Worm (Caenorhabditis elegans) whole organism, L4 larva: ENCODE data around the gene spig-1.

Experiments
- D1046.2 ChIP-seq: fragments of 200-800 bp; sonication (Bioruptor generic); IDR thresholded peaks from 2 replicates; pipeline ENCODE4 v1.3.6; 2022; ENCODE audit warnings: missing genetic modification characterization, missing compliant biosample characterization
- F37D6.2 ChIP-seq: sonication (generic microtip); optimal IDR thresholded peaks from 2 replicates; lab custom pipeline; 2016; ENCODE audit warnings: mild to moderate bottlenecking, missing genetic modification characterization, missing compliant biosample characterization
- F44E2.7 ChIP-seq: fragments of 200-800 bp; sonication (Bioruptor generic); IDR thresholded peaks from 2 replicates; pipeline ENCODE4 v2.1.2; 2022; ENCODE audit warnings: missing genetic modification characterization, missing compliant biosample characterization
- T26A8.4 ChIP-seq: fragments of 200-800 bp; sonication (Bioruptor generic); IDR thresholded peaks from 2 replicates; pipeline ENCODE4 v1.3.6; 2022; ENCODE audit warnings: missing genetic modification characterization, missing compliant biosample characterization
- Y105C5A.15 ChIP-seq: fragments of 200-800 bp; sonication (Bioruptor generic); IDR thresholded peaks from 2 replicates; pipeline ENCODE4 v1.3.6; 2022; ENCODE audit warnings: missing genetic modification characterization, missing compliant biosample characterization
- Y48G9A.11 ChIP-seq: fragments of 200-800 bp; sonication (Bioruptor generic); IDR thresholded peaks from 2 replicates; pipeline ENCODE4 v1.3.6; 2022; ENCODE audit warnings: missing genetic modification reagents, missing genetic modification characterization, missing compliant biosample characterization
- ZK337.2 ChIP-seq: fragments of 200-800 bp; sonication (Bioruptor generic); IDR thresholded peaks from 2 replicates; pipeline ENCODE4 v1.3.6; 2022; ENCODE audit warnings: missing genetic modification reagents, missing genetic modification characterization, missing compliant biosample characterization
- ZK546.5 ChIP-seq, 2 experiments: sonication (generic microtip); optimal IDR thresholded peaks; 2 replicates each; lab custom pipeline; 2017; ENCODE audit warnings: missing biosample characterization in 2 of 2, missing genetic modification characterization in 2 of 2
- aha-1 ChIP-seq: fragments of 150-350 bp; peaks from one replicate; lab custom pipeline; 2014; ENCODE audit warnings: missing biosample characterization, missing genetic modification characterization
- attf-4 ChIP-seq: sonication (generic microtip); optimal IDR thresholded peaks from 3 replicates; lab custom pipeline; 2017; ENCODE audit warnings: missing biosample characterization, missing genetic modification characterization
- ceh-28 ChIP-seq: fragments of 150-350 bp; optimal IDR thresholded peaks from 2 replicates; lab custom pipeline; 2014; ENCODE audit warnings: missing biosample characterization, missing genetic modification reagents, missing genetic modification characterization
- ceh-44 ChIP-seq: fragments of 200-800 bp; sonication (Bioruptor generic); IDR thresholded peaks from 2 replicates; pipeline ENCODE4 v1.3.6; 2022; ENCODE audit warnings: missing genetic modification reagents, missing genetic modification characterization, missing compliant biosample characterization
- ces-1 ChIP-seq: fragments of 150-350 bp; sonication (generic microtip); optimal IDR thresholded peaks from 4 replicates; lab custom pipeline; 2014; ENCODE audit warnings: missing biosample characterization, missing genetic modification reagents, missing genetic modification characterization
- cey-2 ChIP-seq: sonication (generic microtip); optimal IDR thresholded peaks from 3 replicates; lab custom pipeline; 2017; ENCODE audit warnings: missing genetic modification characterization, mild to moderate bottlenecking, missing compliant biosample characterization, antibody characterized with exemption, borderline replicate concordance; ENCODE audit not compliant: insufficient read depth
- ctbp-1 ChIP-seq: fragments of 200-800 bp; sonication (Bioruptor generic); IDR thresholded peaks from 2 replicates; pipeline ENCODE4 v1.3.6; 2022; ENCODE audit warnings: missing genetic modification reagents, missing genetic modification characterization, missing compliant biosample characterization
- dmd-8 ChIP-seq: fragments of 200-800 bp; sonication (Bioruptor generic); IDR thresholded peaks from 2 replicates; pipeline ENCODE4 v1.3.6; 2022; ENCODE audit warnings: missing genetic modification characterization, missing compliant biosample characterization
- dmd-9 ChIP-seq: fragments of 200-800 bp; sonication (Bioruptor generic); IDR thresholded peaks from 2 replicates; pipeline ENCODE4 v1.3.6; 2022; ENCODE audit warnings: missing genetic modification reagents, missing genetic modification characterization, missing compliant biosample characterization
- fkh-10 ChIP-seq: fragments of 150-350 bp; optimal IDR thresholded peaks from 2 replicates; lab custom pipeline; 2014; ENCODE audit warnings: missing biosample characterization, missing genetic modification reagents, missing genetic modification characterization
- fos-1 ChIP-seq: fragments of 150-350 bp; optimal IDR thresholded peaks from 2 replicates; lab custom pipeline; 2014; ENCODE audit warnings: missing biosample characterization, missing genetic modification characterization
- gei-8 ChIP-seq: fragments of 200-800 bp; sonication (Bioruptor generic); optimal IDR thresholded peaks from 2 replicates; lab custom pipeline; 2018; ENCODE audit warnings: mild to moderate bottlenecking, missing genetic modification characterization, missing compliant biosample characterization
- hmg-1.1 ChIP-seq: fragments of 200-800 bp; sonication (Bioruptor generic); IDR thresholded peaks from 2 replicates; pipeline ENCODE4 v1.3.6; 2022; ENCODE audit warnings: missing genetic modification reagents, missing genetic modification characterization, missing compliant biosample characterization
- lim-7 ChIP-seq: fragments of 200-800 bp; sonication (Bioruptor generic); IDR thresholded peaks from 2 replicates; pipeline ENCODE4 v1.3.6; 2022; ENCODE audit warnings: missing genetic modification characterization, missing compliant biosample characterization
- lin-15B ChIP-seq: fragments of 150-350 bp; sonication (generic microtip); optimal IDR thresholded peaks from 3 replicates; lab custom pipeline; 2014; ENCODE audit warnings: missing biosample characterization, missing genetic modification characterization
- lin-38 ChIP-seq: fragments of 200-800 bp; sonication (Bioruptor generic); IDR thresholded peaks from 2 replicates; pipeline ENCODE4 v1.3.6; 2022; ENCODE audit warnings: missing genetic modification reagents, missing genetic modification characterization, missing compliant biosample characterization
- madf-5 ChIP-seq, 2 experiments: fragments of 200-800 bp; sonication (Bioruptor generic); IDR thresholded peaks; 2 replicates each; pipeline ENCODE4 v1.3.6; 2022; ENCODE audit warnings: missing compliant biosample characterization in 2 of 2, missing genetic modification characterization in 2 of 2
- mep-1 ChIP-seq: fragments of 150-350 bp; sonication (generic microtip); optimal IDR thresholded peaks from 3 replicates; lab custom pipeline; 2014; ENCODE audit warnings: missing biosample characterization, missing genetic modification characterization
- mes-2 ChIP-seq: sonication (generic microtip); optimal IDR thresholded peaks from 2 replicates; lab custom pipeline; 2016; ENCODE audit warnings: missing genotype, mild to moderate bottlenecking, missing genetic modification characterization, missing compliant biosample characterization; ENCODE audit not compliant: poor library complexity, severe bottlenecking
- mxl-2 ChIP-seq: fragments of 200-800 bp; sonication (Bioruptor generic); conservative IDR thresholded peaks from 2 replicates; pipeline ENCODE4 v1.3.6; 2022; ENCODE audit warnings: missing genetic modification reagents, missing genetic modification characterization, missing compliant biosample characterization
- nhr-10 ChIP-seq: fragments of 150-350 bp; optimal IDR thresholded peaks from 2 replicates; lab custom pipeline; 2014; ENCODE audit warnings: missing biosample characterization, missing genetic modification characterization
- nhr-111 ChIP-seq: fragments of 200-800 bp; sonication (Bioruptor generic); optimal IDR thresholded peaks from 2 replicates; lab custom pipeline; 2018; ENCODE audit warnings: mild to moderate bottlenecking, missing genetic modification characterization, missing compliant biosample characterization
- nhr-25 ChIP-seq: sonication (generic microtip); optimal IDR thresholded peaks from 2 replicates; lab custom pipeline; 2017; ENCODE audit warnings: missing genetic modification characterization, mild to moderate bottlenecking, missing compliant biosample characterization, antibody characterized with exemption, moderate library complexity, borderline replicate concordance; ENCODE audit not compliant: insufficient read depth
- nhr-28 ChIP-seq: fragments of 150-350 bp; optimal IDR thresholded peaks from 2 replicates; lab custom pipeline; 2014; ENCODE audit warnings: missing biosample characterization, missing genetic modification characterization
- nhr-76 ChIP-seq: fragments of 150-350 bp; optimal IDR thresholded peaks from 2 replicates; lab custom pipeline; 2014; ENCODE audit warnings: missing biosample characterization, missing genetic modification characterization
- pha-4 ChIP-seq, 2 experiments: fragments of 150-350 bp in 1 of 2; fragments of 200-800 bp in 1 of 2; sonication (Bioruptor generic) in 1 of 2; IDR thresholded peaks in 1 of 2; optimal IDR thresholded peaks in 1 of 2; 2 replicates each; pipeline versions ENCODE4 v1.3.6 to Lab custom; 2014 to 2022; ENCODE audit warnings: missing genetic modification characterization in 2 of 2, missing genetic modification reagents in 2 of 2, missing biosample characterization in 1 of 2, missing compliant biosample characterization in 1 of 2
- set-16 ChIP-seq: fragments of 200-800 bp; sonication (Bioruptor generic); IDR thresholded peaks from 2 replicates; pipeline ENCODE4 v1.3.6; 2022; ENCODE audit warnings: missing genetic modification reagents, missing genetic modification characterization, missing compliant biosample characterization
- snpc-1.2 ChIP-seq: fragments of 200-800 bp; sonication (Bioruptor generic); IDR thresholded peaks from 2 replicates; pipeline ENCODE4 v1.3.6; 2022; ENCODE audit warnings: missing genetic modification reagents, missing genetic modification characterization, missing compliant biosample characterization
- spr-1 ChIP-seq: sonication (generic microtip); optimal IDR thresholded peaks from 2 replicates; lab custom pipeline; 2016; ENCODE audit warnings: mild to moderate bottlenecking, missing genetic modification characterization, missing compliant biosample characterization
- spr-3 ChIP-seq: fragments of 200-800 bp; sonication (Bioruptor generic); optimal IDR thresholded peaks from 2 replicates; lab custom pipeline; 2018; ENCODE audit warnings: mild to moderate bottlenecking, missing genetic modification characterization, missing compliant biosample characterization
- unc-62 ChIP-seq, 3 experiments: fragments of 150-350 bp in 1 of 3; sonication (generic microtip); optimal IDR thresholded peaks in 2 of 3; peaks in 1 of 3; 1 replicate in 1 of 3; 2 replicates in 2 of 3; lab custom pipeline; 2014 to 2017; ENCODE audit warnings: missing biosample characterization in 3 of 3, missing genetic modification characterization in 3 of 3, missing genetic modification reagents in 3 of 3, missing genotype in 1 of 3
- vab-7 ChIP-seq: fragments of 200-800 bp; sonication (Bioruptor generic); IDR thresholded peaks from 2 replicates; pipeline ENCODE4 v1.3.6; 2022; ENCODE audit warnings: missing genetic modification reagents, missing genetic modification characterization, missing compliant biosample characterization
- zag-1 ChIP-seq: fragments of 150-350 bp; optimal IDR thresholded peaks from 2 replicates; lab custom pipeline; 2014; ENCODE audit warnings: missing biosample characterization, missing genetic modification characterization
- zip-2 ChIP-seq: fragments of 150-350 bp; optimal IDR thresholded peaks from 2 replicates; lab custom pipeline; 2014; ENCODE audit warnings: missing biosample characterization, missing genetic modification characterization
- ztf-11 ChIP-seq: fragments of 150-350 bp; optimal IDR thresholded peaks from 2 replicates; lab custom pipeline; 2014; ENCODE audit warnings: missing biosample characterization, missing genetic modification characterization

Gene spig-1

DNA sequence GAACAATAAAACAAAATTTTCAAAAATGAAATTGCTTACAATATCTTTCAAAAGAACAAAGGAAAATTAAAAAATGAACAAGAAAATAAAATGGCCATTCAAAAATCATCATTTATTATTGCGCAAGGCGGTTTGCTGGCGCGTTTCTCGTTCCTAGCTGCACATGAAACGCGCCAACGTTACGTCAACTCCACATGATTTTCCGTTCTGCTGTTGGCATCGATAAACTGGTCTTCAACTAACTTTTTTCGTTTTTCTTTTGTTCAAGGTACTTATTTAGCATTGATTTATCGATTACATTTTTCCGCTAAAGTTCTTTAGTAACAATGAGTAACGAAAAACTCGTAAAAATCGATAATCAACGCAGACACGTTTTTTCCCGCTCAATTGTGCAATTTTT lies 8.9 kb downstream of the spig-1 start, which contains the start of the genes Y57E12AL.6 and Y57E12AL.1 (continued):
- TF ChIP-seq spr-1 (tag; lab: Kevin White, UChicago) = peak; percentile 73
- no peak for TF ChIP-seq gei-8
- no peak for TF ChIP-seq zag-1 (tag; lab: Kevin White, UChicago)
- TF ChIP-seq aha-1 (tag; lab: Kevin White, UChicago) = peak; percentile 93
- peak; percentile 91 for TF ChIP-seq mep-1 (tag; lab: Kevin White, UChicago)
- TF ChIP-seq spr-3 (GFP tag; lab: Kevin White, UChicago) = no peak
- TF ChIP-seq nhr-10 = no peak
- TF ChIP-seq dmd-9 (GFP tag; lab: Robert Waterston, UW) = peak; percentile 66; the same call in 1 of the 2 replicates
- no peak for TF ChIP-seq Y48G9A.11 (GFP tag; lab: Robert Waterston, UW)
- TF ChIP-seq cey-2 (tag; lab: Kevin White, UChicago) = no peak
- no peak for TF ChIP-seq ceh-44 (GFP tag; lab: Robert Waterston, UW)
- peak; percentile 64 for TF ChIP-seq T26A8.4 (GFP tag; lab: Robert Waterston, UW)
- TF ChIP-seq vab-7 (GFP tag; lab: Robert Waterston, UW) = no peak
- no peak for TF ChIP-seq madf-5 (GFP tag; IDR thresholded peaks at IDR 0.05; lab: Robert Waterston, UW)
- TF ChIP-seq attf-4 = no peak
- TF ChIP-seq unc-62 (GFP tag; optimal IDR thresholded peaks at IDR 0.05 in 1 of 2; lab: Kevin White, UChicago) = no peak
- no peak for TF ChIP-seq unc-62 (tag; optimal IDR thresholded peaks at IDR 0.05; lab: Kevin White, UChicago)
- no peak for TF ChIP-seq F44E2.7 (GFP tag; lab: Robert Waterston, UW)
- no peak for TF ChIP-seq D1046.2 (GFP tag; lab: Robert Waterston, UW)
- peak; percentile 11 for TF ChIP-seq F37D6.2
- TF ChIP-seq fkh-10 (GFP tag; lab: Kevin White, UChicago) = peak; percentile 43
- no peak for TF ChIP-seq Y105C5A.15 (GFP tag; lab: Robert Waterston, UW)
- no peak for TF ChIP-seq lim-7 (GFP tag; lab: Robert Waterston, UW)
- no peak for TF ChIP-seq ctbp-1 (GFP tag; lab: Robert Waterston, UW)
- no peak for TF ChIP-seq ZK337.2 (GFP tag; lab: Robert Waterston, UW)
- no peak for TF ChIP-seq nhr-76 (tag; lab: Kevin White, UChicago)
- TF ChIP-seq nhr-25 (tag; lab: Kevin White, UChicago) = peak; percentile 5
- peak; percentile 58 for TF ChIP-seq hmg-1.1 (GFP tag; lab: Robert Waterston, UW)
- peak; percentile 88 for TF ChIP-seq mes-2
- no peak for TF ChIP-seq lin-15B (tag; lab: Kevin White, UChicago)
- TF ChIP-seq ceh-28 (tag; lab: Kevin White, UChicago) = peak; percentile 79
- peak; percentile 92 for TF ChIP-seq nhr-28 (tag; lab: Kevin White, UChicago)

- TF ChIP-seq lin-38 (GFP tag; lab: Robert Waterston, UW) = peak; percentile 31
These were observed 11.3 kb downstream of the spig-1 start, which contains the start of gene tmem-258 for ce11 chrV:7062790-7063189. Gene tmem-258 (plus strand): TSS chrV:7063174.

- TF ChIP-seq mxl-2 (no peak), dmd-8 (GFP tag; lab: Robert Waterston, UW) (no peak), Y105C5A.15 (GFP tag; lab: Robert Waterston, UW) (no peak), zip-2 (tag; lab: Kevin White, UChicago) (no peak), nhr-111 (GFP tag; lab: Kevin White, UChicago) (no peak), nhr-28 (tag; lab: Kevin White, UChicago) (no peak), F37D6.2 (no peak), ZK546.5 (tag; optimal IDR thresholded peaks at IDR 0.05; lab: Kevin White, UChicago) (no peak), set-16 (GFP tag; lab: Robert Waterston, UW) (no peak), vab-7 (GFP tag; lab: Robert Waterston, UW) (no peak), ztf-11 (no peak), snpc-1.2 (no peak), ces-1 (no peak), fos-1 (tag; lab: Kevin White, UChicago) (no peak), pha-4 (GFP tag; IDR thresholded peaks at IDR 0.05; lab: Robert Waterston, UW) (no peak), pha-4 (tag; optimal IDR thresholded peaks at IDR 0.05; lab: Kevin White, UChicago) (no peak)
These were observed 13.7 kb downstream of the spig-1 start, which contains the start of gene Y57E12AR.1 for ce11 chrV:7065226-7065625. Gene Y57E12AR.1 (minus strand): TSS chrV:7065326.
